Worm (Caenorhabditis elegans) whole organism, young adult: Measurements from ENCODE around the gene ceh-43.

Experiments used
- B0035.1 ChIP-seq: sonication (generic microtip); optimal IDR thresholded peaks from 2 replicates; lab custom pipeline; 2016; ENCODE audit warnings: missing genetic modification characterization, mild to moderate bottlenecking, missing compliant biosample characterization, missing genotype, missing genetic modification reagents
- B0261.1 ChIP-seq: sonication (generic microtip); optimal IDR thresholded peaks from 2 replicates; lab custom pipeline; 2016; ENCODE audit warnings: mild to moderate bottlenecking, missing genetic modification characterization, moderate library complexity, missing compliant biosample characterization
- D2030.7 ChIP-seq: fragments of 200-800 bp; sonication (Bioruptor generic); IDR thresholded peaks from 2 replicates; pipeline ENCODE4 v1.3.6; 2022; ENCODE audit warnings: missing genetic modification reagents, missing genetic modification characterization, missing compliant biosample characterization
- F57A8.1 ChIP-seq: fragments of 200-800 bp; sonication (Bioruptor generic); optimal IDR thresholded peaks from 2 replicates; lab custom pipeline; 2018; ENCODE audit warnings: mild to moderate bottlenecking, missing genetic modification characterization, moderate library complexity, missing compliant biosample characterization
- F57C9.4 ChIP-seq: sonication (generic microtip); optimal IDR thresholded peaks from 2 replicates; lab custom pipeline; 2017; ENCODE audit warnings: mild to moderate bottlenecking, missing genetic modification characterization, missing compliant biosample characterization
- Y53G8AR.9 ChIP-seq: fragments of 200-800 bp; sonication (Bioruptor generic); conservative IDR thresholded peaks from 2 replicates; pipeline ENCODE4 v1.3.6; 2022; ENCODE audit warnings: missing genetic modification reagents, missing genetic modification characterization, missing compliant biosample characterization
- Y67H2A.10 ChIP-seq: fragments of 200-800 bp; sonication (Bioruptor generic); conservative IDR thresholded peaks from 2 replicates; pipeline ENCODE4 v1.3.6; 2022; ENCODE audit warnings: missing genetic modification reagents, missing genetic modification characterization, missing compliant biosample characterization
- Y95B8A.8 ChIP-seq: fragments of 200-800 bp; sonication (Bioruptor generic); IDR thresholded peaks from 2 replicates; pipeline ENCODE4 v1.3.6; 2022; ENCODE audit warnings: missing genetic modification reagents, missing genetic modification characterization, missing compliant biosample characterization
- akir-1 ChIP-seq: fragments of 200-800 bp; sonication (Bioruptor generic); optimal IDR thresholded peaks from 2 replicates; lab custom pipeline; 2018; ENCODE audit warnings: mild to moderate bottlenecking, missing genetic modification characterization, moderate library complexity, missing compliant biosample characterization
- athp-1 ChIP-seq: sonication (generic microtip); optimal IDR thresholded peaks from 2 replicates; lab custom pipeline; 2017; ENCODE audit warnings: mild to moderate bottlenecking, missing genetic modification characterization, missing compliant biosample characterization
- attf-3 ChIP-seq: fragments of 200-800 bp; sonication (Bioruptor generic); conservative IDR thresholded peaks from 2 replicates; pipeline ENCODE4 v1.3.6; 2022; ENCODE audit warnings: missing genetic modification reagents, missing genetic modification characterization, missing compliant biosample characterization
- cebp-1 ChIP-seq, 2 experiments: fragments of 200-800 bp in 1 of 2; sonication (Bioruptor generic) in 1 of 2; sonication (generic microtip) in 1 of 2; IDR thresholded peaks in 1 of 2; optimal IDR thresholded peaks in 1 of 2; 2 replicates each; pipeline versions ENCODE4 v1.3.6 to Lab custom; 2017 to 2022; ENCODE audit warnings: missing compliant biosample characterization in 2 of 2, missing genetic modification characterization in 2 of 2, mild to moderate bottlenecking in 1 of 2, missing genetic modification reagents in 1 of 2, moderate library complexity in 1 of 2
- ceh-40 ChIP-seq: fragments of 200-800 bp; sonication (Bioruptor generic); IDR thresholded peaks from 2 replicates; pipeline ENCODE4 v1.3.6; 2022; ENCODE audit warnings: missing genetic modification characterization, missing compliant biosample characterization
- ekl-4 ChIP-seq: fragments of 200-800 bp; sonication (Bioruptor generic); IDR thresholded peaks from 2 replicates; pipeline ENCODE4 v1.3.6; 2022; ENCODE audit warnings: missing genetic modification reagents, missing genetic modification characterization, missing compliant biosample characterization
- ets-4 ChIP-seq: fragments of 200-800 bp; sonication (Bioruptor generic); optimal IDR thresholded peaks from 2 replicates; lab custom pipeline; 2018; ENCODE audit warnings: mild to moderate bottlenecking, missing genetic modification characterization, missing compliant biosample characterization
- hlh-26 ChIP-seq: fragments of 200-800 bp; sonication (Bioruptor generic); conservative IDR thresholded peaks from 2 replicates; pipeline ENCODE4 v1.3.6; 2022; ENCODE audit warnings: missing genetic modification reagents, missing genetic modification characterization, missing compliant biosample characterization
- hmg-1.2 ChIP-seq: fragments of 200-800 bp; sonication (Bioruptor generic); IDR thresholded peaks from 2 replicates; pipeline ENCODE4 v1.3.6; 2022; ENCODE audit warnings: missing genetic modification reagents, missing genetic modification characterization, missing compliant biosample characterization
- hrde-1 ChIP-seq: sonication (generic microtip); optimal IDR thresholded peaks from 2 replicates; lab custom pipeline; 2016; ENCODE audit warnings: missing genetic modification characterization, mild to moderate bottlenecking, missing compliant biosample characterization, moderate library complexity, missing genotype, missing genetic modification reagents, borderline replicate concordance
- let-526 ChIP-seq: fragments of 200-800 bp; sonication (Bioruptor generic); IDR thresholded peaks from 2 replicates; pipeline ENCODE4 v1.3.6; 2022; ENCODE audit warnings: missing genetic modification reagents, missing genetic modification characterization, missing compliant biosample characterization
- lin-26 ChIP-seq: fragments of 200-800 bp; sonication (Bioruptor generic); IDR thresholded peaks from 2 replicates; pipeline ENCODE4 v1.3.6; 2022; ENCODE audit warnings: missing genetic modification reagents, missing genetic modification characterization, missing compliant biosample characterization
- madf-10 ChIP-seq: sonication (generic microtip); optimal IDR thresholded peaks from 2 replicates; lab custom pipeline; 2016; ENCODE audit warnings: mild to moderate bottlenecking, missing genetic modification characterization, missing compliant biosample characterization
- madf-8 ChIP-seq: fragments of 200-800 bp; sonication (Bioruptor generic); conservative IDR thresholded peaks from 2 replicates; pipeline ENCODE4 v1.3.6; 2022; ENCODE audit warnings: missing genetic modification reagents, missing genetic modification characterization, missing compliant biosample characterization
- nfyb-1 ChIP-seq: fragments of 200-800 bp; sonication (Bioruptor generic); IDR thresholded peaks from 2 replicates; pipeline ENCODE4 v1.3.6; 2022; ENCODE audit warnings: missing genetic modification reagents, missing genetic modification characterization, missing compliant biosample characterization
- nhr-27 ChIP-seq: fragments of 200-800 bp; sonication (Bioruptor generic); optimal IDR thresholded peaks from 2 replicates; lab custom pipeline; 2018; ENCODE audit warnings: mild to moderate bottlenecking, missing genetic modification characterization, moderate library complexity, missing compliant biosample characterization
- pha-4 ChIP-seq: fragments of 150-350 bp; sonication (generic microtip); optimal IDR thresholded peaks from 2 replicates; lab custom pipeline; 2014; ENCODE audit warnings: missing biosample characterization, missing genetic modification reagents, missing genetic modification characterization
- tbp1 ChIP-seq: fragments of 200-800 bp; sonication (Bioruptor generic); optimal IDR thresholded peaks from 2 replicates; lab custom pipeline; 2018; ENCODE audit warnings: mild to moderate bottlenecking, missing genetic modification characterization, missing compliant biosample characterization
- tbx-9 ChIP-seq: sonication (generic microtip); optimal IDR thresholded peaks from 2 replicates; lab custom pipeline; 2016; ENCODE audit warnings: borderline replicate concordance, missing genetic modification characterization, inconsistent platforms, missing compliant biosample characterization
- unc-62 ChIP-seq: fragments of 150-350 bp; optimal IDR thresholded peaks from 2 replicates; lab custom pipeline; 2014; ENCODE audit warnings: missing biosample characterization, missing genetic modification reagents, missing genetic modification characterization
- zfh-2 ChIP-seq: fragments of 200-800 bp; sonication (Bioruptor generic); conservative IDR thresholded peaks from 2 replicates; pipeline ENCODE4 v1.3.6; 2022; ENCODE audit warnings: missing genetic modification reagents, missing genetic modification characterization, missing compliant biosample characterization
- ztf-25 ChIP-seq: fragments of 200-800 bp; sonication (Bioruptor generic); IDR thresholded peaks from 2 replicates; pipeline ENCODE4 v1.3.6; 2022; ENCODE audit warnings: missing genetic modification reagents, missing genetic modification characterization, missing compliant biosample characterization

ceh-43 gene

DNA sequence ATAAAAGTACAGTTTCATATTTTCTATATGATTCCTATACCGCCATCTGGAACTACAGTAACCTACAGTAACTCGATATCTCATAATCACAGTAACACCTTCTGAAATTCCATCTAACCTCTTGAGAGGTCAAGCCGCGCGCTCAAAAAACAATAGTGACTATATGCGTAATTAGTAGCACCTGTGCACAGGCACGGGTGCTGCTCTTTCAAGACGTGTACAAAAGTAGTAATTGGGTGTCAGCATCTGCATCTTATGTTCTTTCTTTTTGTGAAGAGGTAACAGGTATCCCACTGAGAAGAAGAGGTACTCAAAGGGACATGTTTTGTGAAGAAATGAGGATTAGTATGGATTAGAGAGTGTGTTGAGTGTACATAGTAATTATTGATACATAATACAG is 11.6 kb upstream of the ceh-43 start:
- TF ChIP-seq ets-4 (GFP tag; lab: Kevin White, UChicago) (no peak), hrde-1 (tag; lab: Kevin White, UChicago) (no peak), let-526 (GFP tag; lab: Robert Waterston, UW) (no peak), Y95B8A.8 (GFP tag; lab: Robert Waterston, UW) (no peak), B0261.1 (tag; lab: Kevin White, UChicago) (no peak), hlh-26 (no peak), madf-10 (tag; lab: Kevin White, UChicago) (no peak), zfh-2 (GFP tag; lab: Robert Waterston, UW) (no peak), F57A8.1 (no peak), D2030.7 (GFP tag; lab: Robert Waterston, UW) (no peak), attf-3 (no peak), lin-26 (GFP tag; lab: Robert Waterston, UW) (no peak), ceh-40 (GFP tag; lab: Robert Waterston, UW) (no peak), madf-8 (GFP tag; lab: Robert Waterston, UW) (no peak)

DNA sequence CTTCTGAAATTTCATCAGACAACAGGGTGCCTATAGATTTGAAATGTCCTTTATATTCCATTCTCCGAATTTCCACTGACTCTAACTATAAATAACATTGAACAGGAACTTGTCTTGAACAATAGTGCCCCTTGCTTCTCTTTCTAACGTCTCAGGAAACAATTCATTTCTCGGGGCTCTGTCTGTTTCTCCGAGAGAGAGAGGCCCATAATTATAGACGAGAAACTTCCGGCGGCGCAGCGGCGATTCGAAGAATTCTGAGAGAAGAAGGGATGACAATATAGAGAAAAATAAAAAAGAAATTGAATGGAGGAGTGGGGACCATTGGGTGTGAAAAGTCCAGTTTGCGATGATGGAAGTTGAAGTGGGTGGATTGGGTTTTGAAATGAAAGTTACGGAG is 10.5 kb upstream of the ceh-43 start:
- TF ChIP-seq ekl-4 (no peak), Y67H2A.10 (no peak), F57C9.4 (tag; lab: Kevin White, UChicago) (no peak), pha-4 (tag; lab: Kevin White, UChicago) (no peak)

DNA sequence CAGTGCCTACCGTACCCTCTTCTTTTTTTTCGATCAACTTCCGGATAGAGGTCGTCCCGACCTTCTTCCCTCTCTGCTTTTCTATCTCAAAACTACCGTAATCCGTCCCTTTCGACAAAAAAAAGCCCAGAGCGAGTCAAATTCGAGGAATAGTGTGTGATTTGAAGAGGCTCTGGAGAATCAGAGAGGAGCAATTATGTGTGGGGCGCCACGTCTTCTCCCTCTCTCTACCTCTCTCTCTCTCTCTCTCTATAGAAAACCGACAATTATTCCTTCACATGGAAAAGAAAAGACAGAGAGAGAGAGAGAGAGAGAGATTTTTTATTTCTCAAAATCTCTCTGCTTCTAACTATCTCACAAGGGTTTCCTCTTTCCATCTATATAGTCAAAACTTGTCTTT is 6.8 kb upstream of the ceh-43 start:
- TF ChIP-seq hmg-1.2 (GFP tag; lab: Robert Waterston, UW) (peak; percentile 27; the same call in 1 of the 2 replicates), nhr-27 (tag; lab: Kevin White, UChicago) (no peak)

DNA sequence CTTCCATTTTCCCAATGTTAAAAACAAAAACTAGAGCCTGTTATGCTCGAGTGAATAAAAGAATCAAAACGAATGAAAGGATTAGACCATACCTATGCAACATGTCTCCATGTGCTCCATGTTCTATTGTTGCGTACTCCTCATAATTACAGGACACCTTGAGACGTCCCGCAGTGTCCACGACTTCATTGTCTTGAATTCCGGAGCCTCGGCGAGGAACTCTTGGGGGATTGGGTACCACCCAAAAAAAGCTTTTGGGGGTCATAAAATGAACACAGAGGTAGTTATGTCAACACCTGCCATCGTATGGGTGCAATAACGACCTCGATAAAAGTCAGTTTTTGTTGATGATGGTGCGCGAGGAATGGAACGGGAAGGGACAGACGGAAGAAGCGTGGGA is 5.2 kb upstream of the ceh-43 start:
- TF ChIP-seq lin-26 (GFP tag; lab: Robert Waterston, UW) (0 out of 2 replicates have a peak, but pooled peaks have one; percentile 19), ztf-25 (GFP tag; lab: Robert Waterston, UW) (no peak)

DNA sequence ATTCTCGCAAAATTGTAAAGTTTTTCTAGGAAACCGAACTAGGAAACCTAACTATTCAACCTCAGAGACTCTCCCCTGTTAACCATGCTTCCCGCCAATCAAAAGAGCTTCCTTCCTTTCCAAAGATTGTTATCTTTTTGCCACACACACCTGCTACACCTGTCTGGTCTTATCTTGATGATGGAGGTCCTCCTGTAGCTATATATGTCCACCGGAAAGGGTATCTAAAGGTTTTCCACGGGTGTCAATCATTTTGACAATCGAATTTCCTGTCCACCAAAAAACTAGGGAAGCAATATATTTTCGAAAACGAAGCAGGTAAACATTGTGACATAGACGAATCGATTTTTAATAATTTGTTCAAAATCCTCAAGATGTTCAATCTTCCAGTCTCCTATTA is 4.0 kb upstream of the ceh-43 start:
- TF ChIP-seq akir-1 (GFP tag; lab: Kevin White, UChicago) (no peak), athp-1 (tag; lab: Kevin White, UChicago) (no peak), unc-62 (GFP tag; lab: Kevin White, UChicago) (peak; percentile 89)

DNA sequence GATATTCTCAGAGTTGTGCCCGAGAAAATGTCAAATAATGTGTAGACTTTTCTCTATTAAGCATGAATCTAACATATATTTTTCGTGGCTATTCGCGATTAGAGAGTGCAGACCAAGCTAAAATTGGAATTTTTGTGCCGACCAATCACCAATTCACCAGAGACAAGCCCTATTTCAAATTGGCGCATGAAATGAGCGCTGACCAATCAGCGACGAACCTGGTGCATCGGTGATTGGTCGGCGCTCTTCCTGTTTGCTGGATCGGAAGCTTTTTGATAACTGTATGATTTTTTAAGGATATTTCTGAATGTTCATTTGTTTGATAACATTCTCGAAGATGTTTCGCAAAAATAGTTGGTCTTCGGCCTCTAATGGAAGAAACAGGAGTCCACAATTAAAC is 3.6 kb upstream of the ceh-43 start:
- TF ChIP-seq ztf-25 (GFP tag; lab: Robert Waterston, UW): 0 out of 2 replicates have a peak, but pooled peaks have one; percentile 9
- TF ChIP-seq tbp1: no peak
- TF ChIP-seq Y53G8AR.9 (GFP tag; lab: Robert Waterston, UW): no peak
- TF ChIP-seq cebp-1 (GFP tag; IDR thresholded peaks at IDR 0.05; lab: Robert Waterston, UW): no peak
- TF ChIP-seq cebp-1 (tag; optimal IDR thresholded peaks at IDR 0.05; lab: Kevin White, UChicago): no peak
- TF ChIP-seq tbx-9: no peak
- TF ChIP-seq B0035.1: no peak
- TF ChIP-seq nfyb-1 (GFP tag; lab: Robert Waterston, UW): no peak
- TF ChIP-seq, all 124 proteins: peak for 1
